Worm (Caenorhabditis elegans) whole organism, L4 larva: ENCODE measurements around the gene R53.4.

Experiments used
- ceh-82 ChIP-seq: sonication (generic microtip); optimal IDR thresholded peaks from 2 replicates; lab custom pipeline; 2017; ENCODE audit warnings: missing biosample characterization, missing genetic modification characterization
- dve-1 ChIP-seq: sonication (generic microtip); optimal IDR thresholded peaks from 2 replicates; lab custom pipeline; 2017; ENCODE audit warnings: antibody characterized with exemption, mild to moderate bottlenecking, missing genetic modification characterization, missing compliant biosample characterization; ENCODE audit not compliant: insufficient read depth
- egl-27 ChIP-seq: sonication (generic microtip); optimal IDR thresholded peaks from 3 replicates; lab custom pipeline; 2017; ENCODE audit warnings: missing biosample characterization, missing genetic modification reagents, missing genetic modification characterization
- fkh-10 ChIP-seq: fragments of 150-350 bp; optimal IDR thresholded peaks from 2 replicates; lab custom pipeline; 2014; ENCODE audit warnings: missing biosample characterization, missing genetic modification reagents, missing genetic modification characterization
- hlh-30 ChIP-seq: sonication (generic microtip); optimal IDR thresholded peaks from 2 replicates; lab custom pipeline; 2017; ENCODE audit warnings: antibody characterized with exemption, mild to moderate bottlenecking, missing genetic modification characterization, missing compliant biosample characterization; ENCODE audit not compliant: insufficient read depth
- lin-1 ChIP-seq: fragments of 200-800 bp; sonication (Bioruptor generic); IDR thresholded peaks from 2 replicates; pipeline ENCODE4 v1.3.6; 2022; ENCODE audit warnings: missing genetic modification reagents, missing genetic modification characterization, missing compliant biosample characterization
- mdt-29 ChIP-seq: fragments of 200-800 bp; sonication (Bioruptor generic); IDR thresholded peaks from 2 replicates; pipeline ENCODE4 v1.3.6; 2022; ENCODE audit warnings: missing genetic modification reagents, missing genetic modification characterization, missing compliant biosample characterization
- nhr-11 ChIP-seq: fragments of 150-350 bp; optimal IDR thresholded peaks from 2 replicates; lab custom pipeline; 2014; ENCODE audit warnings: missing biosample characterization, missing genetic modification characterization
- nhr-111 ChIP-seq: fragments of 200-800 bp; sonication (Bioruptor generic); optimal IDR thresholded peaks from 2 replicates; lab custom pipeline; 2018; ENCODE audit warnings: mild to moderate bottlenecking, missing genetic modification characterization, missing compliant biosample characterization
- nhr-25 ChIP-seq: sonication (generic microtip); optimal IDR thresholded peaks from 2 replicates; lab custom pipeline; 2017; ENCODE audit warnings: missing genetic modification characterization, mild to moderate bottlenecking, missing compliant biosample characterization, antibody characterized with exemption, moderate library complexity, borderline replicate concordance; ENCODE audit not compliant: insufficient read depth
- nhr-28 ChIP-seq: fragments of 150-350 bp; optimal IDR thresholded peaks from 2 replicates; lab custom pipeline; 2014; ENCODE audit warnings: missing biosample characterization, missing genetic modification characterization
- unc-62 ChIP-seq, 3 experiments: fragments of 150-350 bp in 1 of 3; sonication (generic microtip); optimal IDR thresholded peaks in 2 of 3; peaks in 1 of 3; 1 replicate in 1 of 3; 2 replicates in 2 of 3; lab custom pipeline; 2014 to 2017; ENCODE audit warnings: missing biosample characterization in 3 of 3, missing genetic modification characterization in 3 of 3, missing genetic modification reagents in 3 of 3, missing genotype in 1 of 3
- ztf-11 ChIP-seq: fragments of 150-350 bp; optimal IDR thresholded peaks from 2 replicates; lab custom pipeline; 2014; ENCODE audit warnings: missing biosample characterization, missing genetic modification characterization

DNA sequence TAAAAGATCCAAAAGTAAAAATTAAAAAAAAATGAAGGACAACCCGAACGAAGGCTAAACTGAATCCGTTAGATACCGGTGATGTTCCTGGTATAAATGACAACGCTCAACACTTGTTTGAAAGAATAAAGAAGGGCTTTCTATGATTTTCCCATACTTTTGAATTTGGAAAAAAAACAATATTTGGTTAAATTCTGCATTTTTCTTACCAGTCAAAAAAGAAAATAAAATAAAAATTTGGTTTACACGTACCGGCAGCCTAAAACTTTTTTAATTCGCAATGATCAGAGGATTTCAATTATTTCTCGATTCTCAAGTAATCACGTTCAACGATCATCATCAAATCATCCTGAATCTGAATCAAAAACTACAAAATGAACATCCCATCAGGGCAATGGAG lies 33.7 kb upstream of the R53.4 start, which contains the start of gene ZK892.3:
- no peak for TF ChIP-seq ceh-82
- no peak for TF ChIP-seq nhr-11 (tag; lab: Kevin White, UChicago)
- TF ChIP-seq dve-1 = no peak
- TF ChIP-seq nhr-111 (GFP tag; lab: Kevin White, UChicago) = no peak
- no peak for TF ChIP-seq lin-1
- no peak for TF ChIP-seq mdt-29 (GFP tag; lab: Robert Waterston, UW)
- no peak for TF ChIP-seq nhr-25 (tag; lab: Kevin White, UChicago)
- peak in 1 of 2 experiments; percentile 7 for TF ChIP-seq unc-62 (GFP tag; optimal IDR thresholded peaks at IDR 0.05 in 1 of 2; lab: Kevin White, UChicago)
- no peak for TF ChIP-seq unc-62 (tag; optimal IDR thresholded peaks at IDR 0.05; lab: Kevin White, UChicago)
- TF ChIP-seq nhr-28 (tag; lab: Kevin White, UChicago) = no peak
- no peak for TF ChIP-seq ztf-11
- TF ChIP-seq fkh-10 (GFP tag; lab: Kevin White, UChicago) = no peak
- TF ChIP-seq hlh-30 = no peak
- no peak for TF ChIP-seq egl-27 (tag; lab: Kevin White, UChicago)
